Fruit fly (Drosophila melanogaster) whole organism, wandering third instar larva: ENCODE measurements around the gene Asator.

ENCODE experiments used
- CG32264 ChIP-seq: fragments of 200-800 bp; sonication (Bioruptor generic); optimal IDR thresholded peaks from 2 replicates; lab custom pipeline; 2016; ENCODE audit warnings: missing biosample characterization, missing genetic modification characterization
- CG9705 ChIP-seq: fragments of 200-800 bp; sonication (Bioruptor generic); optimal IDR thresholded peaks from 2 replicates; lab custom pipeline; 2018; ENCODE audit warnings: missing biosample characterization, mild to moderate bottlenecking, missing genetic modification characterization
- CrebA ChIP-seq: fragments of 200-800 bp; sonication (Bioruptor generic); optimal IDR thresholded peaks from 2 replicates; lab custom pipeline; 2016; ENCODE audit warnings: missing biosample characterization, mild to moderate bottlenecking, missing genetic modification characterization, borderline replicate concordance
- Dif ChIP-seq: fragments of 200-275, 200-300 bp; sonication (Bioruptor generic); optimal IDR thresholded peaks from 2 replicates; lab custom pipeline; 2018; ENCODE audit warnings: missing biosample characterization, missing genetic modification characterization; ENCODE audit not compliant: partially characterized antibody
- GATAd ChIP-seq: sonication (Bioruptor generic); optimal IDR thresholded peaks from 2 replicates; lab custom pipeline; 2016; ENCODE audit warnings: missing biosample characterization, missing genetic modification characterization
- Hnf4 ChIP-seq: fragments of 200-800 bp; sonication (Bioruptor generic); optimal IDR thresholded peaks from 2 replicates; lab custom pipeline; 2016; ENCODE audit warnings: missing biosample characterization, mild to moderate bottlenecking, missing genetic modification characterization
- Hr78 ChIP-seq: fragments of >200 bp; optimal IDR thresholded peaks from 2 replicates; lab custom pipeline; 2017; ENCODE audit warnings: missing biosample characterization, missing genetic modification characterization
- Jra ChIP-seq: sonication (Bioruptor generic); optimal IDR thresholded peaks from 2 replicates; lab custom pipeline; 2016; ENCODE audit warnings: missing biosample characterization, missing genetic modification characterization
- Mio ChIP-seq: sonication (Bioruptor generic); optimal IDR thresholded peaks from 2 replicates; lab custom pipeline; 2016; ENCODE audit warnings: missing biosample characterization, missing genetic modification characterization
- Myc ChIP-seq: fragments of >200 bp; optimal IDR thresholded peaks from 2 replicates; lab custom pipeline; 2017
- N ChIP-seq: fragments of >200 bp; optimal IDR thresholded peaks from 2 replicates; lab custom pipeline; 2018; ENCODE audit warnings: missing biosample characterization, missing external identifiers, missing genetic modification characterization
- OdsH ChIP-seq: fragments of 200-800 bp; sonication (Bioruptor generic); optimal IDR thresholded peaks from 2 replicates; lab custom pipeline; 2016; ENCODE audit warnings: missing biosample characterization, mild to moderate bottlenecking, missing genetic modification characterization
- Rel ChIP-seq, 2 experiments: fragments of 200-800 bp; sonication (Bioruptor generic) in 1 of 2; optimal IDR thresholded peaks; 2 replicates in 1 of 2; 3 replicates in 1 of 2; lab custom pipeline; 2016 to 2019; ENCODE audit warnings: mild to moderate bottlenecking in 2 of 2, missing biosample characterization in 2 of 2, missing genetic modification characterization in 2 of 2, moderate library complexity in 1 of 2
- Vsx2 ChIP-seq: fragments of 200-300, 225-300 bp; sonication (Bioruptor generic); optimal IDR thresholded peaks from 2 replicates; lab custom pipeline; 2018; ENCODE audit warnings: missing biosample characterization, missing genetic modification characterization; ENCODE audit not compliant: partially characterized antibody
- br ChIP-seq: fragments of 200-800 bp; sonication (Bioruptor generic); optimal IDR thresholded peaks from 2 replicates; lab custom pipeline; 2016; ENCODE audit warnings: missing biosample characterization, missing genetic modification characterization
- brk ChIP-seq: fragments of 200-800 bp; sonication (Bioruptor generic); optimal IDR thresholded peaks from 2 replicates; lab custom pipeline; 2016; ENCODE audit warnings: missing biosample characterization, mild to moderate bottlenecking, missing genetic modification characterization
- dmrt93B ChIP-seq: fragments of 200-800 bp; sonication (Bioruptor generic); optimal IDR thresholded peaks from 2 replicates; lab custom pipeline; 2018; ENCODE audit warnings: missing biosample characterization, mild to moderate bottlenecking, missing genetic modification characterization
- foxo ChIP-seq, 2 experiments: fragments of 200-800 bp; sonication (Bioruptor generic); optimal IDR thresholded peaks; 2 replicates in 1 of 2; 3 replicates in 1 of 2; lab custom pipeline; 2016 to 2017; ENCODE audit warnings: missing biosample characterization in 2 of 2, missing genetic modification characterization in 2 of 2
- fru ChIP-seq: fragments of 200-800 bp; sonication (Bioruptor generic); optimal IDR thresholded peaks from 3 replicates; lab custom pipeline; 2016; ENCODE audit warnings: missing biosample characterization, mild to moderate bottlenecking, missing genetic modification characterization
- h ChIP-seq: fragments of 200-800 bp; sonication (Bioruptor generic); optimal IDR thresholded peaks from 3 replicates; lab custom pipeline; 2016; ENCODE audit warnings: missing biosample characterization, mild to moderate bottlenecking, missing genetic modification characterization
- jim ChIP-seq: fragments of 175-275, 200-325 bp; sonication (Bioruptor generic); optimal IDR thresholded peaks from 2 replicates; lab custom pipeline; 2016; ENCODE audit warnings: missing biosample characterization, mild to moderate bottlenecking, missing genetic modification characterization
- lola ChIP-seq: fragments of >200 bp; optimal IDR thresholded peaks from 2 replicates; lab custom pipeline; 2017; ENCODE audit warnings: missing biosample characterization, missing genetic modification characterization
- psq ChIP-seq: fragments of 200-800 bp; sonication (Bioruptor generic); optimal IDR thresholded peaks from 3 replicates; lab custom pipeline; 2017; ENCODE audit warnings: missing biosample characterization, mild to moderate bottlenecking, missing genetic modification characterization, moderate library complexity
- rgr ChIP-seq: fragments of 200-800 bp; sonication (Bioruptor generic); optimal IDR thresholded peaks from 3 replicates; lab custom pipeline; 2016; ENCODE audit warnings: missing biosample characterization, mild to moderate bottlenecking, missing genetic modification characterization
- sage ChIP-seq: fragments of 200-800 bp; sonication (Bioruptor generic); optimal IDR thresholded peaks from 2 replicates; lab custom pipeline; 2016; ENCODE audit warnings: missing biosample characterization, mild to moderate bottlenecking, missing genetic modification characterization
- sv ChIP-seq: fragments of 200-800 bp; sonication (Bioruptor generic); optimal IDR thresholded peaks from 3 replicates; lab custom pipeline; 2016; ENCODE audit warnings: missing biosample characterization, missing genetic modification characterization
- tai ChIP-seq: sonication (Bioruptor generic); optimal IDR thresholded peaks from 2 replicates; lab custom pipeline; 2016; ENCODE audit warnings: missing biosample characterization, missing genetic modification characterization
- usp ChIP-seq: fragments of >200 bp; optimal IDR thresholded peaks from 2 replicates; lab custom pipeline; 2017; ENCODE audit warnings: missing biosample characterization, missing genetic modification characterization
- woc ChIP-seq: sonication (Bioruptor generic); optimal IDR thresholded peaks from 2 replicates; lab custom pipeline; 2016; ENCODE audit warnings: missing biosample characterization, mild to moderate bottlenecking, missing genetic modification characterization

Asator gene

DNA sequence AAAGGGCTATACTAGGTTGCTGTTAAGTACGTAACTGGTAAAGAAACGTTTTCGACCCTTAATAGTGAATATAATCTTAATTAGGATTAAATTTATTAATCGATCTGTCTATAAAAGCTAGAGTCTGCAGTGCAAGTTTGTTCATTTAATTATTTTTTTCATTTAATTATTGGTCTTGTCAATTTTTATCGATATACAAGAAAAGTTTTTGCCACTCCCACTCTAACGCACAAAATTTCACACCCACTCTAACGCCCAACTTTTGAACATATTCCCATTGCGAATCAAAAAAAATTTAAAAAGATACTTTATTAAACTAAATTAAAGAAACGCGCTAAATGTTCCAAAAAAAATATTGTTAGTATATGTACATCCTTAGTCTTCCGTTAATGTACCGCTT, 40.7 kb downstream of the Asator start:
- TF ChIP-seq Hr78: no peak
- no peak for TF ChIP-seq lola (GFP tag; lab: Kevin White, UChicago)
- TF ChIP-seq foxo (GFP tag; optimal IDR thresholded peaks at IDR 0.05; lab: Kevin White, UChicago): no peak
- no peak for TF ChIP-seq Mio (GFP tag; lab: Kevin White, UChicago)
- no peak for TF ChIP-seq woc
- no peak for TF ChIP-seq Rel (GFP tag; optimal IDR thresholded peaks at IDR 0.05; lab: Kevin White, UChicago)
- TF ChIP-seq Rel (tag; optimal IDR thresholded peaks at IDR 0.05; lab: Kevin White, UChicago): no peak

DNA sequence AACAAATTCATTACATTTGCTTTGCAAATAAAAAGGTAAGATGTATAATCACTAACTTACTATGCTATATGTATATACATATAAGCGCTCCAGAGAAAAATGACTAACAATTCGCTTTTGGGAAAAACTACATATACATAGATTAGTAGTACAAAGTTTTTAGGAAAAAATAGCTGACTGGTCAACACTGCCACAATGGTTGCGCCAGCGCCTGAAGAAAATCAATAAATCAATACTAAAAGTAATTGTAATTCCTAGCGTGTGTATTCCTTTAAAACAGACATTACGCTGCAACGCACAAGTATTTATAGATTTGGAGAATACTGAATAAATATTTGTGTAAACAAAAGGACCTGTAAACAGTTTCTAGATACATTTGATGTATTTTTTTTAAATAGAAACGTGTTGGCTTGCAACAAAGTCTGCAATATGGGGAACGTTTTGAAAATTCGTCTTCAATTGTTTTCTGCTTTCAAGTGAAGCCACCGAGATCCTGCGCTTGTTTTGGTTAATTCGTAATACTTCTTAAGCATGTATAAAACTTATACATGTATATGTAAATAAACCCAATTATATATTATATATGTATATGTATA, 42.8 kb downstream of the Asator start:
- no peak for TF ChIP-seq lola (GFP tag; lab: Kevin White, UChicago)
- no peak for TF ChIP-seq jim (GFP tag; lab: Kevin White, UChicago)
- peak; percentile 33 for TF ChIP-seq woc
- TF ChIP-seq Rel (GFP tag; optimal IDR thresholded peaks at IDR 0.05; lab: Kevin White, UChicago): no peak
- no peak for TF ChIP-seq Rel (tag; optimal IDR thresholded peaks at IDR 0.05; lab: Kevin White, UChicago)
- peak; percentile 10 for TF ChIP-seq sage (GFP tag; lab: Kevin White, UChicago)
- no peak for TF ChIP-seq usp (GFP tag; lab: Kevin White, UChicago)
- no peak for TF ChIP-seq Vsx2 (GFP tag; lab: Kevin White, UChicago)
- peak; percentile 53 for TF ChIP-seq Myc (lab: Kevin White, UChicago)
- no peak for TF ChIP-seq Dif (GFP tag; lab: Kevin White, UChicago)
- no peak for TF ChIP-seq br (GFP tag; lab: Kevin White, UChicago)
- TF ChIP-seq sv: no peak

DNA sequence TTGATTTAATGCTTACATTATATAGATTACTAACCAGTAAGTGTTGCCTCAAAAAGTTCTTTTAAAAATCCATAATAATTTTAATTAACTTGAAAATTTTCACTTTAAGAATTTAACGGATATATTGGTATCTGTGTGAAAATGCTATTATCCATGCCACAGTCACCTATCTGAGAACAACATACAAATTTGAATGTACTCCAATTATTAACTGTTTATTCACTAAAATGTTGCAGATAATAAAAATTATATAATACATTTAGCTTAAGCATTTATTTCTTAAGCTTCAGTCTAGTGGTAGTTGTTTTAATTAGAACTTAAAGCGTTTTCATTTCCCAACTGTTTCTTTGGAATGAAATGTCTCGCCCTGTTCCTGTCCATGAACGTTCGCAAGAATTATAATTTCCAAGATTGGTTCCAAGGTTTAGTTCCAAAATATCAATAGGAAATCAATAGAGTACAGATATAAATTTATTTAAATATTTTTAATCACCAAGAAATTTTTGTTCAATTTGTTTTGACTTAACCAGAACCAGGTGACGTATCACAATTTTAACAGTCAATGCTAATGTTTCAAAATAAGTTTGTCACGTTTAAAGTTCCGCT, 43.6 kb downstream of the Asator start, which contains the start of gene CaMKI:
TSS of gene CaMKI (plus strand) at position 392 of the 606 bp plus-strand sequence.
- TF ChIP-seq rgr (GFP tag; lab: Kevin White, UChicago) (no peak), N (GFP tag; lab: Kevin White, UChicago) (peak; percentile 79), woc (peak; percentile 1)

DNA sequence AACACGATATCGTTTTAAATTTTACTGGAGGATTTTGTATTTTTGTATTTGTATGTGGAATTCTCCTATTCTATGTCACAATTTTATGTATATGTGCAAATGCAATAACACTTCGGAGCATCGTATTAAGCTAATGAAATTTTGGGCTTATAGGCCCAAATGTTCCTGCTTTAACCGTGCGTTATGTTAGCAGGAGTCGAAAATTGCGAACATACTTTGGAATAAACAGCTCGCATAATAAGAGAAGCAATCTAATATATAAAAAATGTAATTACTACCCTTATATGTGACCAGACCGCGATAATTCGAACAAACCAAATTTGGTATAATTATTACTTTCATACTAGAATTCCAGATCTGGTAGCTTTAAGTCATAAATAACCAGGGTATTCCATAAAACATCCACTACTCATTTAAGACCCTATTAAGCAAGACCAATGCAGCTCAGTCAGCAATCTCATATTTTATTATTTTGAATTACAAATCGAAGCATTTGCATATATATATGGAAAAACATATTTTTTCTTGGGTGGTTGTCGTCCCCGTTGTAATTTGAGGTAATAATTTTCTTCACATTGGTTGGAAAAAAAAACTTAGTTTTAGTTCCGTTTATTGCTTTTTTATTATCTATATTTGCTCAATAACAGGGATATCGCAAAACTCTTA, 45.1 kb downstream of the Asator start, which contains the start of gene lgs:
TSS of gene lgs (minus strand) at position 320 of the 666 bp plus-strand sequence.
- TF ChIP-seq sage (GFP tag; lab: Kevin White, UChicago) (peak; percentile 26), Hnf4 (peak; percentile 32), Jra (GFP tag; lab: Kevin White, UChicago) (peak; percentile 28), OdsH (no peak), tai (GFP tag; lab: Kevin White, UChicago) (peak; percentile 39), fru (GFP tag; lab: Kevin White, UChicago) (peak; percentile 66), sv (no peak), psq (GFP tag; lab: Kevin White, UChicago) (no peak), woc (peak; percentile 71), CG9705 (GFP tag; lab: Kevin White, UChicago) (peak; percentile 0), lola (GFP tag; lab: Kevin White, UChicago) (no peak)

DNA sequence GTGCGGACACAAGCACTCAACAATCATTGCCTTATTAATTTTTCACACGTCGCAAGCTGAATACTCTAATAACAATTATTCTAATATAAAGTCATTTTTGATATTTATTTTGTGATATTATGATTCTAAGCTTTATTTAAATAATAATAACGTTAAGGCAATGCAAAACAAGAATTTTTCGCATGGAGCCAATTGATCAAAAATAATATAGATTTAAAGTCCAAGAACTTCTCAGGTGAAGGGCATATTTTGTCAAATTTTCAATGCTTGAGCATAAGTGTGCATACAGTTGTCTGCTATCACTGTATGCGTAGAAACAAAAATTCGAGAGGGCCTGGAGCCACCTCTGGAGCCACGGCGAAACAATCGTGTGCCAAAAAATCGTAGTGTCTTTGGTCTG, 54.4 kb downstream of the Asator start:
- TF ChIP-seq br (GFP tag; lab: Kevin White, UChicago) (no peak), dmrt93B (GFP tag; lab: Kevin White, UChicago) (no peak), Mio (GFP tag; lab: Kevin White, UChicago) (no peak), CrebA (GFP tag; lab: Kevin White, UChicago) (no peak), woc (no peak), GATAd (GFP tag; lab: Kevin White, UChicago) (no peak), tai (GFP tag; lab: Kevin White, UChicago) (no peak), psq (GFP tag; lab: Kevin White, UChicago) (no peak), Vsx2 (GFP tag; lab: Kevin White, UChicago) (no peak), h (GFP tag; lab: Kevin White, UChicago) (no peak), Jra (GFP tag; lab: Kevin White, UChicago) (no peak), sage (GFP tag; lab: Kevin White, UChicago) (no peak), foxo (GFP tag; optimal IDR thresholded peaks at IDR 0.05; lab: Kevin White, UChicago) (no peak), CG32264 (no peak), CG9705 (GFP tag; lab: Kevin White, UChicago) (no peak), brk (GFP tag; lab: Kevin White, UChicago) (no peak)
- TF ChIP-seq, all 38 proteins: peak for 0
